Worm (Caenorhabditis elegans) whole organism, L4 larva: ENCODE measurements around the gene EGAP9.4.

Experiments
- F26F4.8 ChIP-seq: fragments of 200-800 bp; sonication (Bioruptor generic); conservative IDR thresholded peaks from 2 replicates; pipeline ENCODE4 v1.3.6; 2022; ENCODE audit warnings: missing genetic modification characterization, missing compliant biosample characterization
- Y105C5A.15 ChIP-seq: fragments of 200-800 bp; sonication (Bioruptor generic); IDR thresholded peaks from 2 replicates; pipeline ENCODE4 v1.3.6; 2022; ENCODE audit warnings: missing genetic modification characterization, missing compliant biosample characterization
- Y5F2A.4 ChIP-seq: fragments of 200-800 bp; sonication (Bioruptor generic); optimal IDR thresholded peaks from 2 replicates; lab custom pipeline; 2018; ENCODE audit warnings: mild to moderate bottlenecking, missing genetic modification characterization, missing compliant biosample characterization
- ZK546.5 ChIP-seq, 2 experiments: sonication (generic microtip); optimal IDR thresholded peaks; 2 replicates each; lab custom pipeline; 2017; ENCODE audit warnings: missing biosample characterization in 2 of 2, missing genetic modification characterization in 2 of 2
- aha-1 ChIP-seq: fragments of 150-350 bp; peaks from one replicate; lab custom pipeline; 2014; ENCODE audit warnings: missing biosample characterization, missing genetic modification characterization
- ceh-32 ChIP-seq: sonication (generic microtip); optimal IDR thresholded peaks from 2 replicates; lab custom pipeline; 2016; ENCODE audit warnings: mild to moderate bottlenecking, missing genetic modification characterization, missing compliant biosample characterization; ENCODE audit not compliant: poor library complexity
- ceh-62 ChIP-seq: sonication (generic microtip); optimal IDR thresholded peaks from 2 replicates; lab custom pipeline; 2017; ENCODE audit warnings: missing biosample characterization, missing genetic modification characterization
- cey-2 ChIP-seq: sonication (generic microtip); optimal IDR thresholded peaks from 3 replicates; lab custom pipeline; 2017; ENCODE audit warnings: missing genetic modification characterization, mild to moderate bottlenecking, missing compliant biosample characterization, antibody characterized with exemption, borderline replicate concordance; ENCODE audit not compliant: insufficient read depth
- ctbp-1 ChIP-seq: fragments of 200-800 bp; sonication (Bioruptor generic); IDR thresholded peaks from 2 replicates; pipeline ENCODE4 v1.3.6; 2022; ENCODE audit warnings: missing genetic modification reagents, missing genetic modification characterization, missing compliant biosample characterization
- daf-16 ChIP-seq, 3 experiments: sonication (generic microtip); optimal IDR thresholded peaks; 2 replicates each; lab custom pipeline; 2016 to 2017; ENCODE audit warnings: missing genetic modification characterization in 3 of 3, missing genetic modification reagents in 3 of 3, mild to moderate bottlenecking in 2 of 3, missing compliant biosample characterization in 2 of 3, missing biosample characterization in 1 of 3, moderate library complexity in 1 of 3
- daf-19 ChIP-seq: fragments of 200-800 bp; sonication (Bioruptor generic); conservative IDR thresholded peaks from 2 replicates; pipeline ENCODE4 v1.3.6; 2022; ENCODE audit warnings: missing genetic modification characterization, missing compliant biosample characterization
- dmd-6 ChIP-seq: fragments of 200-800 bp; sonication (Bioruptor generic); IDR thresholded peaks from 2 replicates; pipeline ENCODE4 v1.3.6; 2022; ENCODE audit warnings: missing genetic modification reagents, missing genetic modification characterization, missing compliant biosample characterization
- dpl-1 ChIP-seq: fragments of 150-350 bp; optimal IDR thresholded peaks from 2 replicates; lab custom pipeline; 2014; ENCODE audit warnings: missing biosample characterization, missing genetic modification reagents, missing genetic modification characterization
- gei-8 ChIP-seq: fragments of 200-800 bp; sonication (Bioruptor generic); optimal IDR thresholded peaks from 2 replicates; lab custom pipeline; 2018; ENCODE audit warnings: mild to moderate bottlenecking, missing genetic modification characterization, missing compliant biosample characterization
- hif-1 ChIP-seq, 2 experiments: sonication (generic microtip); optimal IDR thresholded peaks; 2 replicates each; lab custom pipeline; 2016 to 2017; ENCODE audit warnings: missing compliant biosample characterization in 2 of 2, missing genetic modification characterization in 2 of 2, missing genetic modification reagents in 2 of 2, missing genotype in 2 of 2, mild to moderate bottlenecking in 1 of 2
- hlh-11 ChIP-seq: fragments of 200-800 bp; sonication (Bioruptor generic); optimal IDR thresholded peaks from 2 replicates; lab custom pipeline; 2018; ENCODE audit warnings: mild to moderate bottlenecking, missing genetic modification characterization, missing compliant biosample characterization
- hlh-30 ChIP-seq: sonication (generic microtip); optimal IDR thresholded peaks from 2 replicates; lab custom pipeline; 2017; ENCODE audit warnings: antibody characterized with exemption, mild to moderate bottlenecking, missing genetic modification characterization, missing compliant biosample characterization; ENCODE audit not compliant: insufficient read depth
- lin-1 ChIP-seq: fragments of 200-800 bp; sonication (Bioruptor generic); IDR thresholded peaks from 2 replicates; pipeline ENCODE4 v1.3.6; 2022; ENCODE audit warnings: missing genetic modification reagents, missing genetic modification characterization, missing compliant biosample characterization
- lin-13 ChIP-seq: fragments of 150-350 bp; optimal IDR thresholded peaks from 2 replicates; lab custom pipeline; 2014; ENCODE audit warnings: missing biosample characterization, missing genetic modification reagents, missing genetic modification characterization
- lin-15B ChIP-seq: fragments of 150-350 bp; sonication (generic microtip); optimal IDR thresholded peaks from 3 replicates; lab custom pipeline; 2014; ENCODE audit warnings: missing biosample characterization, missing genetic modification characterization
- lin-29 ChIP-seq: fragments of 200-800 bp; sonication (Bioruptor generic); IDR thresholded peaks from 2 replicates; pipeline ENCODE4 v1.3.6; 2022; ENCODE audit warnings: missing genetic modification reagents, missing genetic modification characterization, missing compliant biosample characterization
- lir-3 ChIP-seq: sonication (generic microtip); optimal IDR thresholded peaks from 2 replicates; lab custom pipeline; 2016; ENCODE audit warnings: mild to moderate bottlenecking, missing genetic modification characterization, missing compliant biosample characterization
- madf-5 ChIP-seq, 2 experiments: fragments of 200-800 bp; sonication (Bioruptor generic); IDR thresholded peaks; 2 replicates each; pipeline ENCODE4 v1.3.6; 2022; ENCODE audit warnings: missing compliant biosample characterization in 2 of 2, missing genetic modification characterization in 2 of 2
- madf-9 ChIP-seq: fragments of 200-800 bp; sonication (Bioruptor generic); conservative IDR thresholded peaks from 2 replicates; pipeline ENCODE4 v1.3.6; 2022; ENCODE audit warnings: missing genetic modification reagents, missing genetic modification characterization, missing compliant biosample characterization
- mep-1 ChIP-seq: fragments of 150-350 bp; sonication (generic microtip); optimal IDR thresholded peaks from 3 replicates; lab custom pipeline; 2014; ENCODE audit warnings: missing biosample characterization, missing genetic modification characterization
- mxl-2 ChIP-seq: fragments of 200-800 bp; sonication (Bioruptor generic); conservative IDR thresholded peaks from 2 replicates; pipeline ENCODE4 v1.3.6; 2022; ENCODE audit warnings: missing genetic modification reagents, missing genetic modification characterization, missing compliant biosample characterization
- nhr-102 ChIP-seq: sonication (generic microtip); optimal IDR thresholded peaks from 2 replicates; lab custom pipeline; 2016; ENCODE audit warnings: mild to moderate bottlenecking, missing genetic modification characterization, moderate library complexity, missing compliant biosample characterization
- nhr-237 ChIP-seq: sonication (generic microtip); optimal IDR thresholded peaks from 2 replicates; lab custom pipeline; 2017; ENCODE audit warnings: missing biosample characterization, missing genetic modification characterization
- nhr-28 ChIP-seq: fragments of 150-350 bp; optimal IDR thresholded peaks from 2 replicates; lab custom pipeline; 2014; ENCODE audit warnings: missing biosample characterization, missing genetic modification characterization
- nhr-41 ChIP-seq: fragments of 200-800 bp; sonication (Bioruptor generic); IDR thresholded peaks from 2 replicates; pipeline ENCODE4 v1.3.6; 2022; ENCODE audit warnings: missing genetic modification reagents, missing genetic modification characterization, missing compliant biosample characterization
- nhr-48 ChIP-seq: sonication (generic microtip); optimal IDR thresholded peaks from 2 replicates; lab custom pipeline; 2016; ENCODE audit warnings: mild to moderate bottlenecking, missing genetic modification characterization, missing compliant biosample characterization
- pqm-1 ChIP-seq: sonication (generic microtip); optimal IDR thresholded peaks from 2 replicates; lab custom pipeline; 2017; ENCODE audit warnings: missing biosample characterization, missing genetic modification characterization
- sdz-12 ChIP-seq: fragments of 200-800 bp; sonication (Bioruptor generic); optimal IDR thresholded peaks from 2 replicates; lab custom pipeline; 2018; ENCODE audit warnings: mild to moderate bottlenecking, missing genetic modification characterization, missing compliant biosample characterization
- set-16 ChIP-seq: fragments of 200-800 bp; sonication (Bioruptor generic); IDR thresholded peaks from 2 replicates; pipeline ENCODE4 v1.3.6; 2022; ENCODE audit warnings: missing genetic modification reagents, missing genetic modification characterization, missing compliant biosample characterization
- skn-1 ChIP-seq: fragments of 150-350 bp; optimal IDR thresholded peaks from 2 replicates; lab custom pipeline; 2014; ENCODE audit warnings: missing biosample characterization, missing genetic modification characterization
- tag-97 ChIP-seq: fragments of 200-800 bp; sonication (Bioruptor generic); IDR thresholded peaks from 2 replicates; pipeline ENCODE4 v1.3.6; 2022; ENCODE audit warnings: missing genetic modification characterization, missing compliant biosample characterization
- unc-39 ChIP-seq: sonication (generic microtip); optimal IDR thresholded peaks from 2 replicates; lab custom pipeline; 2017; ENCODE audit warnings: missing biosample characterization, missing genetic modification characterization
- zag-1 ChIP-seq: fragments of 150-350 bp; optimal IDR thresholded peaks from 2 replicates; lab custom pipeline; 2014; ENCODE audit warnings: missing biosample characterization, missing genetic modification characterization
- zfp-3 ChIP-seq: fragments of 200-800 bp; sonication (Bioruptor generic); conservative IDR thresholded peaks from 2 replicates; pipeline ENCODE4 v1.3.6; 2022; ENCODE audit warnings: missing genetic modification reagents, missing genetic modification characterization, missing compliant biosample characterization
- zip-2 ChIP-seq: fragments of 150-350 bp; optimal IDR thresholded peaks from 2 replicates; lab custom pipeline; 2014; ENCODE audit warnings: missing biosample characterization, missing genetic modification characterization
- ztf-11 ChIP-seq: fragments of 150-350 bp; optimal IDR thresholded peaks from 2 replicates; lab custom pipeline; 2014; ENCODE audit warnings: missing biosample characterization, missing genetic modification characterization

The EGAP9.4 gene

ce11 chrV:6614152-6614734 lies 37.6 kb downstream of the EGAP9.4 start, which contains the start of gene cpr-4 (continued):
- TF ChIP-seq nhr-102 (tag; lab: Kevin White, UChicago) (peak; percentile 74), Y5F2A.4 (GFP tag; lab: Kevin White, UChicago) (no peak), mep-1 (tag; lab: Kevin White, UChicago) (peak; percentile 45), lin-1 (peak; percentile 77; the same call in 1 of the 2 replicates), hlh-30 (tag; lab: Kevin White, UChicago) (peak; percentile 74), ZK546.5 (tag; optimal IDR thresholded peaks at IDR 0.05; lab: Kevin White, UChicago) (no peak), madf-9 (GFP tag; lab: Robert Waterston, UW) (no peak), zag-1 (tag; lab: Kevin White, UChicago) (no peak), set-16 (GFP tag; lab: Robert Waterston, UW) (no peak), lir-3 (no peak), cey-2 (no peak), ceh-62 (no peak), tag-97 (GFP tag; lab: Robert Waterston, UW) (no peak), gei-8 (GFP tag; lab: Kevin White, UChicago) (no peak), zfp-3 (no peak), ceh-32 (no peak), ctbp-1 (GFP tag; lab: Robert Waterston, UW) (no peak), hlh-11 (tag; lab: Kevin White, UChicago) (peak; percentile 88), daf-16 (GFP tag; optimal IDR thresholded peaks at IDR 0.05; lab: Kevin White, UChicago) (peak in 1 of 2 experiments; percentile 50), daf-16 (tag; optimal IDR thresholded peaks at IDR 0.05; lab: Kevin White, UChicago) (peak; percentile 88), dpl-1 (GFP tag; lab: Kevin White, UChicago) (no peak)

ce11 chrV:6614968-6615367 lies 38.3 kb downstream of the EGAP9.4 start:
- TF ChIP-seq dmd-6 (GFP tag; lab: Robert Waterston, UW) (no peak), set-16 (GFP tag; lab: Robert Waterston, UW) (peak; percentile 73), hif-1 (tag; optimal IDR thresholded peaks at IDR 0.05; lab: Kevin White, UChicago) (no peak), aha-1 (peak; percentile 74), zip-2 (tag; lab: Kevin White, UChicago) (no peak), lin-15B (tag; lab: Kevin White, UChicago) (no peak), pqm-1 (tag; lab: Kevin White, UChicago) (no peak)
- TF ChIP-seq, all 104 proteins: peak for 2

ce11 chrV:6616294-6616693 lies 39.6 kb downstream of the EGAP9.4 start:
- TF ChIP-seq lin-13 (GFP tag; lab: Kevin White, UChicago), result no peak
- TF ChIP-seq nhr-48 (tag; lab: Kevin White, UChicago), result no peak
- TF ChIP-seq pqm-1 (tag; lab: Kevin White, UChicago), result peak; percentile 52
- no peak for TF ChIP-seq skn-1 (tag; lab: Kevin White, UChicago)
- TF ChIP-seq dmd-6 (GFP tag; lab: Robert Waterston, UW), result peak; percentile 46; the same call in 1 of the 2 replicates
- no peak for TF ChIP-seq lin-29
- no peak for TF ChIP-seq daf-16 (GFP tag; optimal IDR thresholded peaks at IDR 0.05; lab: Kevin White, UChicago)
- TF ChIP-seq daf-16 (tag; optimal IDR thresholded peaks at IDR 0.05; lab: Kevin White, UChicago), result peak; percentile 88
- TF ChIP-seq nhr-28 (tag; lab: Kevin White, UChicago), result peak; percentile 95
- TF ChIP-seq nhr-237, result no peak
- TF ChIP-seq nhr-41, result no peak
- no peak for TF ChIP-seq ztf-11 (tag; lab: Kevin White, UChicago)
- no peak for TF ChIP-seq madf-5 (GFP tag; IDR thresholded peaks at IDR 0.05; lab: Robert Waterston, UW)

- TF ChIP-seq daf-19 (GFP tag; lab: Robert Waterston, UW) (no peak), Y5F2A.4 (GFP tag; lab: Kevin White, UChicago) (no peak), daf-16 (GFP tag; optimal IDR thresholded peaks at IDR 0.05; lab: Kevin White, UChicago) (no peak), daf-16 (tag; optimal IDR thresholded peaks at IDR 0.05; lab: Kevin White, UChicago) (no peak), skn-1 (tag; lab: Kevin White, UChicago) (no peak), sdz-12 (GFP tag; lab: Kevin White, UChicago) (no peak), Y105C5A.15 (GFP tag; lab: Robert Waterston, UW) (no peak), pqm-1 (tag; lab: Kevin White, UChicago) (no peak), dmd-6 (GFP tag; lab: Robert Waterston, UW) (no peak), F26F4.8 (GFP tag; lab: Robert Waterston, UW) (no peak), unc-39 (tag; lab: Kevin White, UChicago) (no peak), mxl-2 (no peak)
Measured at ce11 chrV:6620809-6621208, 44.1 kb downstream of the EGAP9.4 start.
